Worm (Caenorhabditis elegans) whole organism, L3 larva: ENCODE data around the gene tbx-38.
A peak's percentile ranks its signal among the peaks of the same experiment; 100 is the strongest.

Source experiments
- R02D3.7 ChIP-seq: fragments of 150-350 bp; optimal IDR thresholded peaks from 2 replicates; lab custom pipeline; 2014; ENCODE audit warnings: missing biosample characterization, missing genetic modification characterization
- ZK546.5 ChIP-seq: sonication (generic microtip); optimal IDR thresholded peaks from 2 replicates; lab custom pipeline; 2017; ENCODE audit warnings: missing biosample characterization, missing genetic modification characterization
- ama-1 ChIP-seq: fragments of 150-350 bp; optimal IDR thresholded peaks from 2 replicates; lab custom pipeline; 2018
- ceh-16 ChIP-seq: sonication (generic microtip); optimal IDR thresholded peaks from 2 replicates; lab custom pipeline; 2017; ENCODE audit warnings: missing biosample characterization, missing genetic modification characterization
- ceh-28 ChIP-seq: fragments of 150-350 bp; optimal IDR thresholded peaks from 2 replicates; lab custom pipeline; 2014; ENCODE audit warnings: missing biosample characterization, missing genetic modification reagents, missing genetic modification characterization
- ceh-82 ChIP-seq: fragments of 150-350 bp; optimal IDR thresholded peaks from 2 replicates; lab custom pipeline; 2014; ENCODE audit warnings: missing biosample characterization, missing genetic modification characterization
- ceh-9 ChIP-seq: sonication (generic microtip); optimal IDR thresholded peaks from 2 replicates; lab custom pipeline; 2018; ENCODE audit warnings: missing biosample characterization, missing genetic modification characterization
- daf-12 ChIP-seq: fragments of 150-350 bp; optimal IDR thresholded peaks from 2 replicates; lab custom pipeline; 2014; ENCODE audit warnings: missing biosample characterization, missing genetic modification reagents, missing genetic modification characterization
- egl-27 ChIP-seq: sonication (generic microtip); optimal IDR thresholded peaks from 4 replicates; lab custom pipeline; 2017; ENCODE audit warnings: missing biosample characterization, missing genetic modification reagents, missing genetic modification characterization
- egl-5 ChIP-seq: fragments of 150-350 bp; optimal IDR thresholded peaks from 2 replicates; lab custom pipeline; 2017; ENCODE audit warnings: missing biosample characterization, missing genetic modification reagents, missing genetic modification characterization, inconsistent platforms
- elt-1 ChIP-seq: fragments of 150-350 bp; optimal IDR thresholded peaks from 2 replicates; lab custom pipeline; 2014; ENCODE audit warnings: missing biosample characterization, missing genetic modification characterization
- elt-2 ChIP-seq: sonication (generic microtip); optimal IDR thresholded peaks from 2 replicates; lab custom pipeline; 2016; ENCODE audit warnings: missing genetic modification reagents, mild to moderate bottlenecking, missing genetic modification characterization, missing compliant biosample characterization
- elt-3 ChIP-seq, 3 experiments: fragments of 150-350 bp in 1 of 3; sonication (generic microtip) in 2 of 3; optimal IDR thresholded peaks; 2 replicates in 2 of 3; 4 replicates in 1 of 3; lab custom pipeline; 2014 to 2017; ENCODE audit warnings: missing biosample characterization in 3 of 3, missing genetic modification characterization in 3 of 3
- eor-1 ChIP-seq, 2 experiments: fragments of 150-350 bp; optimal IDR thresholded peaks; 2 replicates each; lab custom pipeline; 2014 to 2018; ENCODE audit warnings: missing biosample characterization in 2 of 2, missing genetic modification characterization in 2 of 2
- fos-1 ChIP-seq: fragments of 150-350 bp; optimal IDR thresholded peaks from 2 replicates; lab custom pipeline; 2014; ENCODE audit warnings: missing biosample characterization, missing genetic modification characterization
- hmg-11 ChIP-seq: sonication (generic microtip); optimal IDR thresholded peaks from 2 replicates; lab custom pipeline; 2016; ENCODE audit warnings: missing genetic modification characterization, missing compliant biosample characterization
- jun-1 ChIP-seq: fragments of 150-350 bp; optimal IDR thresholded peaks from 2 replicates; lab custom pipeline; 2014; ENCODE audit warnings: missing biosample characterization, missing genetic modification reagents, missing genetic modification characterization
- lin-15B ChIP-seq: fragments of 150-350 bp; optimal IDR thresholded peaks from 2 replicates; lab custom pipeline; 2014; ENCODE audit warnings: missing biosample characterization, missing genetic modification characterization
- lin-39 ChIP-seq: fragments of 150-350 bp; optimal IDR thresholded peaks from 2 replicates; lab custom pipeline; 2018; ENCODE audit warnings: missing biosample characterization, missing genetic modification reagents, missing genetic modification characterization
- lsy-12 ChIP-seq: sonication (generic microtip); optimal IDR thresholded peaks from 2 replicates; lab custom pipeline; 2016; ENCODE audit warnings: mild to moderate bottlenecking, missing genetic modification characterization, missing compliant biosample characterization
- mdl-1 ChIP-seq: fragments of 150-350 bp; optimal IDR thresholded peaks from 2 replicates; lab custom pipeline; 2014; ENCODE audit warnings: missing biosample characterization, missing genetic modification characterization
- mml-1 ChIP-seq: fragments of 150-350 bp; sonication (generic microtip); optimal IDR thresholded peaks from 3 replicates; lab custom pipeline; 2014; ENCODE audit warnings: missing biosample characterization, missing genetic modification characterization
- nfya-1 ChIP-seq: sonication (generic microtip); optimal IDR thresholded peaks from 2 replicates; lab custom pipeline; 2017; ENCODE audit warnings: missing genetic modification characterization, mild to moderate bottlenecking, missing compliant biosample characterization, antibody characterized with exemption, moderate library complexity; ENCODE audit not compliant: insufficient read depth
- nhr-23 ChIP-seq: fragments of 150-350 bp; optimal IDR thresholded peaks from 2 replicates; lab custom pipeline; 2014; ENCODE audit warnings: missing biosample characterization, missing genetic modification reagents, missing genetic modification characterization
- nhr-25 ChIP-seq: sonication (generic microtip); optimal IDR thresholded peaks from 2 replicates; lab custom pipeline; 2017; ENCODE audit warnings: missing biosample characterization, missing genetic modification characterization
- nhr-28 ChIP-seq: fragments of 150-350 bp; optimal IDR thresholded peaks from 2 replicates; lab custom pipeline; 2014; ENCODE audit warnings: missing biosample characterization, missing genetic modification characterization
- nhr-43 ChIP-seq: sonication (generic microtip); optimal IDR thresholded peaks from 2 replicates; lab custom pipeline; 2016; ENCODE audit warnings: mild to moderate bottlenecking, missing genetic modification characterization, missing compliant biosample characterization; ENCODE audit not compliant: poor library complexity, severe bottlenecking
- nhr-76 ChIP-seq: fragments of 150-350 bp; sonication (generic microtip); optimal IDR thresholded peaks from 5 replicates; lab custom pipeline; 2014; ENCODE audit warnings: missing biosample characterization, missing genetic modification characterization
- nhr-77 ChIP-seq: fragments of 150-350 bp; optimal IDR thresholded peaks from 2 replicates; lab custom pipeline; 2014; ENCODE audit warnings: missing biosample characterization, missing genetic modification characterization
- pha-4 ChIP-seq: fragments of 150-350 bp; optimal IDR thresholded peaks from 2 replicates; lab custom pipeline; 2014; ENCODE audit warnings: missing biosample characterization, missing genetic modification reagents, missing genetic modification characterization
- pqm-1 ChIP-seq: fragments of 150-350 bp; optimal IDR thresholded peaks from 2 replicates; lab custom pipeline; 2017; ENCODE audit warnings: missing biosample characterization, missing genetic modification characterization, inconsistent platforms
- sea-2 ChIP-seq: fragments of 150-350 bp; sonication (generic microtip); optimal IDR thresholded peaks from 4 replicates; lab custom pipeline; 2014; ENCODE audit warnings: missing biosample characterization, missing genetic modification reagents, missing genetic modification characterization
- skn-1 ChIP-seq: fragments of 150-350 bp; optimal IDR thresholded peaks from 2 replicates; lab custom pipeline; 2014; ENCODE audit warnings: missing biosample characterization, missing genetic modification characterization
- snpc-4 ChIP-seq: fragments of 150-350 bp; optimal IDR thresholded peaks from 2 replicates; lab custom pipeline; 2014; ENCODE audit warnings: missing biosample characterization, missing genetic modification characterization
- tbx-2 ChIP-seq: sonication (generic microtip); optimal IDR thresholded peaks from 2 replicates; lab custom pipeline; 2016; ENCODE audit warnings: mild to moderate bottlenecking, missing genetic modification characterization, missing compliant biosample characterization
- unc-62 ChIP-seq: fragments of 150-350 bp; sonication (generic microtip); optimal IDR thresholded peaks from 4 replicates; lab custom pipeline; 2014; ENCODE audit warnings: missing biosample characterization, missing genetic modification reagents, missing genetic modification characterization
- ztf-11 ChIP-seq: fragments of 150-350 bp; optimal IDR thresholded peaks from 2 replicates; lab custom pipeline; 2014; ENCODE audit warnings: missing biosample characterization, missing genetic modification characterization
- ztf-4 ChIP-seq: fragments of 150-350 bp; optimal IDR thresholded peaks from 2 replicates; lab custom pipeline; 2014; ENCODE audit warnings: missing biosample characterization, missing genetic modification characterization

tbx-38 gene

DNA sequence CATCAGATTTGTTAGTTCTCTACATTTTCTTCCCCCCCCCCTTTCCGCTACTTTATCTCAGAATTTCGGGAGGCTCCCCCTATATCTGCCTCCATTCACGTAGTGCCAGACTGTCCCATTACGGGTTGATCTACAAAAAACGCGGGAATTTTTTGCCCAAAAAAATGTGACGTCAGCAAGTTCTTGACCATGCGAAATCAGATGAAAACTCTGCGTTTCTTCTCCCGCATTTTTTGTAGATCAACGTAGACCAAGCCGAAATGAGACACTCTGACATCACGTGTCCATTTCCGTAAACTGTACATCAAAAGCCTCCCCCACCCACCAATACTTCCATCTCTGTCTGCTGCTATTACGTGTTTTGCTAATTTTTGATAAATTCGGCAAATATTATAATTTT, 38.7 kb upstream of the tbx-38 start:
- TF ChIP-seq hmg-11 (tag; lab: Kevin White, UChicago) = no peak
- no peak for TF ChIP-seq R02D3.7 (tag; lab: Kevin White, UChicago)
- no peak for TF ChIP-seq nhr-76 (tag; lab: Kevin White, UChicago)
- no peak for TF ChIP-seq skn-1 (tag; lab: Kevin White, UChicago)
- TF ChIP-seq ZK546.5 = no peak
- TF ChIP-seq ama-1 (lab: Kevin White, UChicago) = no peak
- no peak for TF ChIP-seq nfya-1
- no peak for TF ChIP-seq elt-2 (tag; lab: Kevin White, UChicago)
- TF ChIP-seq ceh-28 (tag; lab: Kevin White, UChicago) = no peak
- no peak for TF ChIP-seq lsy-12
- TF ChIP-seq ceh-16 (tag; lab: Kevin White, UChicago) = no peak
- no peak for TF ChIP-seq nhr-23 (tag; lab: Kevin White, UChicago)
- TF ChIP-seq jun-1 (tag; lab: Kevin White, UChicago) = no peak
- no peak for TF ChIP-seq egl-27 (tag; lab: Kevin White, UChicago)
- no peak for TF ChIP-seq daf-12
- TF ChIP-seq ztf-4 (tag; lab: Kevin White, UChicago) = no peak
- no peak for TF ChIP-seq pha-4
- no peak for TF ChIP-seq mml-1

DNA sequence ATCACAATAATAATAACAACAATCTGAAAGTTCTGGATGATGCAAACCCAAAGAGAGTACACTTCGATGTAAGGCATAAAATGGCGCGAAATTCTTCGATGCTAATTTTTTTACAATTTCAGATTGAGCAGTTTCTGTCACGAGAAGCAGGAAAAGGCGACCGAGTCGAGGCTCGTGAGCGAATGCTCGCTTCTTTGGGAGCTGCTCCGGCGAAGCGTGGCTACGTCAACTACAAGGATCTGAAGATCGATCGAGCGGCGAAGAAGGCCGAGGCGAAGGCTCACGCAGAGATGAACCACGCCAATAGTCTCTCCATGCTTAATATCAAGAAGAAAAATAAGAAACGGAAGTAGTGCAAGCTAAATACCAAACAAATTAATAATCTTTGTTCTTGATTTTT, 38.2 kb upstream of the tbx-38 start:
- TF ChIP-seq ztf-11 (tag; lab: Kevin White, UChicago) = no peak
- no peak for TF ChIP-seq eor-1 (tag; optimal IDR thresholded peaks at IDR 0.05; lab: Kevin White, UChicago)
- no peak for TF ChIP-seq ztf-4 (tag; lab: Kevin White, UChicago)
- no peak for TF ChIP-seq hmg-11 (tag; lab: Kevin White, UChicago)

DNA sequence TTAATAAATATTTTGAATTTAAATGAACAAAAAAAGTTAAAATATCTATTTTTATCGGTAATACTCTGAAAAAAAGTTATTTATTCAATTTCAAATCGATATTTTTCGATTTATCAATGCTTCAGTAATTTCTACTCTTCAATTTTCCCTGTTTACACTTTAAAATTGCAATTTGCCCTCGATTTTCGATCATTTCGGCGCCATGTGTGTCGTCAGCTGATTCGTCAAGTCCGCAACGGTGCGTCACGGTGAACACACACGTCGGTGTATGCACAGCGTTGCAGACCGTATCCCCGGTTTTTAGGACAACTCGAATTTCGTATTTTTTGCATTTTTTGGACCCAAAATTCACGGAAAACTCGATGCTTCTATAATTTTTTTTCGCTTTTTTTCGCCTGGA, 37.4 kb upstream of the tbx-38 start, which contains the start of gene C18D11.3:
Gene C18D11.3, plus strand, starts transcription at position 189 of the 400 bp plus-strand sequence.
- TF ChIP-seq pha-4 (peak; percentile 98), jun-1 (tag; lab: Kevin White, UChicago) (peak; percentile 66), ceh-82 (tag; lab: Kevin White, UChicago) (no peak), sea-2 (GFP tag; lab: Kevin White, UChicago) (peak; percentile 49), lin-15B (tag; lab: Kevin White, UChicago) (peak; percentile 92), elt-1 (tag; lab: Kevin White, UChicago) (peak; percentile 15), egl-5 (peak; percentile 90), egl-27 (tag; lab: Kevin White, UChicago) (no peak), fos-1 (tag; lab: Kevin White, UChicago) (no peak), hmg-11 (tag; lab: Kevin White, UChicago) (peak; percentile 67), ama-1 (lab: Kevin White, UChicago) (peak; percentile 1), ceh-28 (tag; lab: Kevin White, UChicago) (peak; percentile 50), pqm-1 (peak; percentile 46), skn-1 (tag; lab: Kevin White, UChicago) (peak; percentile 66), snpc-4 (tag; lab: Kevin White, UChicago) (peak; percentile 89), elt-3 (tag; optimal IDR thresholded peaks at IDR 0.05; lab: Kevin White, UChicago) (no peak), mdl-1 (no peak), nhr-43 (tag; lab: Kevin White, UChicago) (peak; percentile 37), nhr-25 (tag; lab: Kevin White, UChicago) (peak; percentile 93), nfya-1 (peak; percentile 97), lsy-12 (peak; percentile 48), unc-62 (GFP tag; lab: Kevin White, UChicago) (no peak), nhr-23 (tag; lab: Kevin White, UChicago) (peak; percentile 83), elt-2 (tag; lab: Kevin White, UChicago) (peak; percentile 86), lin-39 (tag; lab: Kevin White, UChicago) (peak; percentile 92), daf-12 (no peak), tbx-2 (peak; percentile 17)

DNA sequence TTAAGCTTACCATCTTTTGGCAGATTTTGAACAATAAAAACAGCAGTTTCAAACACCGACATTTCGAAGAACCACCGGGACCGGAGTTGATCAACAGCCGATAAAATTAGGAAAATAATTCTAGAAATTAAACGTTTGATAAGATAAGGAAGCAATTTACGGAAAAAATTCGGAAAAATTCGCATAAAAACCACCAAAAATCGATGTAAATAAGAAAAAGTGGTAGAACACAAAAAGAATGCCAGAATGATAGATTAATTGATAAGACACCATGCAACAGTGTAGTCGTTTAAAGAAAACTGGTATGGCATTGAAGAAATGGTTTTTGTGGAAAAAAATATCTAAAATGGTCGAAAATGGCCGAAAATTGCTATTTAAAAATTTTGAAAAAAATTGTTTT, 36.5 kb upstream of the tbx-38 start, which contains the start of gene maa-1:
Gene maa-1, minus strand, starts transcription at position 120 of the 400 bp plus-strand sequence.
- TF ChIP-seq lin-39 (tag; lab: Kevin White, UChicago) = no peak
- TF ChIP-seq mdl-1 = no peak
- no peak for TF ChIP-seq ceh-16 (tag; lab: Kevin White, UChicago)
- TF ChIP-seq pha-4 = peak; percentile 68
- TF ChIP-seq nhr-77 (tag; lab: Kevin White, UChicago) = no peak
- TF ChIP-seq pqm-1 = peak; percentile 78
- TF ChIP-seq elt-3 (tag; optimal IDR thresholded peaks at IDR 0.05; lab: Kevin White, UChicago) = no peak
- peak; percentile 7 for TF ChIP-seq ceh-28 (tag; lab: Kevin White, UChicago)
- no peak for TF ChIP-seq ztf-4 (tag; lab: Kevin White, UChicago)
- TF ChIP-seq nhr-28 (tag; lab: Kevin White, UChicago) = no peak
- TF ChIP-seq ztf-11 (tag; lab: Kevin White, UChicago) = no peak
- no peak for TF ChIP-seq ceh-9 (tag; lab: Kevin White, UChicago)
- TF ChIP-seq nhr-23 (tag; lab: Kevin White, UChicago) = no peak
- TF ChIP-seq elt-2 (tag; lab: Kevin White, UChicago) = peak; percentile 89
